Worm (Caenorhabditis elegans) whole organism, L1 larva: Measurements from ENCODE around the gene srz-67.
"Not testable (repeated sequence)": the region's sequence is repeated elsewhere in the genome, so short reads cannot be mapped to it uniquely, and the experiment has no call there.

Experiments
- aha-1 ChIP-seq: fragments of 150-350 bp; optimal IDR thresholded peaks from 2 replicates; lab custom pipeline; 2014; ENCODE audit warnings: missing biosample characterization, missing genetic modification characterization
- lin-13 ChIP-seq: fragments of 150-350 bp; optimal IDR thresholded peaks from 2 replicates; lab custom pipeline; 2014; ENCODE audit warnings: missing biosample characterization, missing genetic modification reagents, missing genetic modification characterization
- mep-1 ChIP-seq: fragments of 150-350 bp; optimal IDR thresholded peaks from 2 replicates; lab custom pipeline; 2014; ENCODE audit warnings: missing biosample characterization, missing genetic modification characterization
- nhr-11 ChIP-seq: fragments of 150-350 bp; optimal IDR thresholded peaks from 2 replicates; lab custom pipeline; 2014; ENCODE audit warnings: missing biosample characterization, missing genetic modification characterization
- unc-62 ChIP-seq: fragments of 150-350 bp; optimal IDR thresholded peaks from 2 replicates; lab custom pipeline; 2014; ENCODE audit warnings: missing biosample characterization, missing genetic modification reagents, missing genetic modification characterization

DNA sequence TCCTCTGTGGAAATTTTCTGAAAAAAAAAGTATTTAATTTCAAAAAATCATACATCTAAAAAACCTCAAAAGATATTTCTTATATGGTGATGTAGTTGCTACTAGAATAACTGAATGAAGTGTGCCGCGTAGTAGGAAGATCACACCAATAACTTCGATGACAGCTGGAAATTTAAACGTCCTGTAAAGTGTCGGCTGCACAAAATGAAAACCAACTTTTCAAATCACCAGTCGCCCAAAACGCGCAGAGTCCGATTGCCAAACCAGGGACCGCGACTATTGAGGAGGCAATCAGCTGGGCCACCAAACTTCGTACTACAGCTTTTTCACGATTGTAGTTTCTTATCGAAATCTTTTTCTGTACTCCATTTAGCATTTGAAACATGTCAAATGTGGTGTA is 35.7 kb downstream of the srz-67 start, which contains the start of gene sri-48:
- not testable (repeated sequence) for TF ChIP-seq nhr-11 (tag; lab: Kevin White, UChicago); aha-1 (tag; lab: Kevin White, UChicago); unc-62 (GFP tag; lab: Kevin White, UChicago); lin-13 (GFP tag; lab: Kevin White, UChicago); mep-1 (tag; lab: Kevin White, UChicago)
